Fruit fly (Drosophila melanogaster): Measurements from ENCODE around the gene Agpat3.

The Agpat3 gene

dm6 chr3L:16383056-16383455 is 2.7 kb downstream of the Agpat3 start:
- no peak for TF ChIP-seq CG13204 (GFP tag; optimal IDR thresholded peaks at IDR 0.05)
- no peak for TF ChIP-seq EcR (GFP tag; optimal IDR thresholded peaks at IDR 0.05)
- TF ChIP-seq CG15710 (tag; optimal IDR thresholded peaks at IDR 0.05): no peak
- TF ChIP-seq gl (tag; optimal IDR thresholded peaks at IDR 0.05): no peak
- TF ChIP-seq Pif1A (GFP tag; optimal IDR thresholded peaks at IDR 0.05): no peak
- TF ChIP-seq fd96Ca (GFP tag; IDR thresholded peaks at IDR 0.05): no peak
- no peak for TF ChIP-seq CG34367 (tag; optimal IDR thresholded peaks at IDR 0.05)
- no peak for TF ChIP-seq CG12605 (GFP tag; IDR thresholded peaks at IDR 0.05)
- TF ChIP-seq Snoo (tag; optimal IDR thresholded peaks at IDR 0.05): no peak
- no peak for TF ChIP-seq Pif1B (GFP tag; optimal IDR thresholded peaks at IDR 0.05)
- TF ChIP-seq CG4496 (GFP tag; IDR thresholded peaks at IDR 0.05): no peak
- no peak for TF ChIP-seq CG8301 (tag; optimal IDR thresholded peaks at IDR 0.05)
- TF ChIP-seq CG10348 (GFP tag; IDR thresholded peaks at IDR 0.05): no peak
- no peak for TF ChIP-seq CG8159 (tag; optimal IDR thresholded peaks at IDR 0.05)
- TF ChIP-seq CG14655 (GFP tag; optimal IDR thresholded peaks at IDR 0.05): no peak
- TF ChIP-seq D1 (tag; optimal IDR thresholded peaks at IDR 0.05): no peak

- TF ChIP-seq gl (tag; optimal IDR thresholded peaks at IDR 0.05) (no peak), CG9948 (tag; optimal IDR thresholded peaks at IDR 0.05) (no peak), CG10348 (GFP tag; IDR thresholded peaks at IDR 0.05) (no peak)
Measured at dm6 chr3L:16381184-16381797, 4.5 kb downstream of the Agpat3 start, which contains the start of gene Agpat4. Agpat4 (minus strand) TSS chr3L:16381570.

- TF ChIP-seq CG8159 (tag; optimal IDR thresholded peaks at IDR 0.05) (no peak), CG12605 (GFP tag; IDR thresholded peaks at IDR 0.05) (no peak), CG8301 (tag; optimal IDR thresholded peaks at IDR 0.05) (peak; percentile 21), CG9948 (tag; optimal IDR thresholded peaks at IDR 0.05) (no peak), gl (tag; optimal IDR thresholded peaks at IDR 0.05) (no peak), CG32121 (GFP tag; IDR thresholded peaks at IDR 0.05) (no peak), CG13204 (GFP tag; optimal IDR thresholded peaks at IDR 0.05) (no peak)
Measured at dm6 chr3L:16380770-16381169, 5.0 kb downstream of the Agpat3 start.

- TF ChIP-seq CG34367 (tag; optimal IDR thresholded peaks at IDR 0.05) (no peak), CG9948 (tag; optimal IDR thresholded peaks at IDR 0.05) (no peak), CG12605 (GFP tag; IDR thresholded peaks at IDR 0.05) (peak; percentile 16; the same call in 1 of the 2 replicates), EcR (GFP tag; optimal IDR thresholded peaks at IDR 0.05) (peak; percentile 29), gl (tag; optimal IDR thresholded peaks at IDR 0.05) (peak; percentile 11)
Measured at dm6 chr3L:16377768-16378764, 7.7 kb downstream of the Agpat3 start, which contains the start of gene roq. roq (minus strand) TSS chr3L:16378566.

- no peak for TF ChIP-seq CG12605 (GFP tag; IDR thresholded peaks at IDR 0.05)
- no peak for TF ChIP-seq CG14655 (GFP tag; optimal IDR thresholded peaks at IDR 0.05)
- TF ChIP-seq Snoo (tag; optimal IDR thresholded peaks at IDR 0.05): no peak
- TF ChIP-seq gl (tag; optimal IDR thresholded peaks at IDR 0.05): no peak
- TF ChIP-seq fd96Ca (GFP tag; IDR thresholded peaks at IDR 0.05): no peak
- no peak for TF ChIP-seq EcR (GFP tag; optimal IDR thresholded peaks at IDR 0.05)
- TF ChIP-seq D1 (tag; optimal IDR thresholded peaks at IDR 0.05): no peak
- TF ChIP-seq CG10348 (GFP tag; IDR thresholded peaks at IDR 0.05): no peak
- no peak for TF ChIP-seq CG8159 (tag; optimal IDR thresholded peaks at IDR 0.05)
- no peak for TF ChIP-seq Pif1B (GFP tag; optimal IDR thresholded peaks at IDR 0.05)
- TF ChIP-seq Pif1A (GFP tag; optimal IDR thresholded peaks at IDR 0.05): no peak
- no peak for TF ChIP-seq CG32121 (GFP tag; IDR thresholded peaks at IDR 0.05)
- TF ChIP-seq CG17806 (tag; optimal IDR thresholded peaks at IDR 0.05): no peak
- TF ChIP-seq CG13204 (GFP tag; optimal IDR thresholded peaks at IDR 0.05): no peak
- TF ChIP-seq CG9948 (tag; optimal IDR thresholded peaks at IDR 0.05): no peak
- no peak for TF ChIP-seq CG34367 (tag; optimal IDR thresholded peaks at IDR 0.05)
- no peak for TF ChIP-seq rn (GFP tag; IDR thresholded peaks at IDR 0.05)
- TF ChIP-seq CG15710 (tag; optimal IDR thresholded peaks at IDR 0.05): no peak
Measured at dm6 chr3L:16369526-16369925, 16.2 kb downstream of the Agpat3 start, which contains the start of gene CG18814. CG18814 (plus strand) TSS chr3L:16369826.

- no peak for TF ChIP-seq CG12605 (GFP tag; IDR thresholded peaks at IDR 0.05)
- no peak for TF ChIP-seq Pif1A (GFP tag; optimal IDR thresholded peaks at IDR 0.05)
- no peak for TF ChIP-seq CG17806 (tag; optimal IDR thresholded peaks at IDR 0.05)
- no peak for TF ChIP-seq CG34367 (tag; optimal IDR thresholded peaks at IDR 0.05)
- no peak for TF ChIP-seq CG9948 (tag; optimal IDR thresholded peaks at IDR 0.05)
- no peak for TF ChIP-seq CG8301 (tag; optimal IDR thresholded peaks at IDR 0.05)
- peak; percentile 7 for TF ChIP-seq EcR (GFP tag; optimal IDR thresholded peaks at IDR 0.05)
Measured at dm6 chr3L:16368199-16368598, 17.6 kb downstream of the Agpat3 start, which contains the start of gene CG4842. CG4842 (plus strand) TSS chr3L:16368389.
